Worm (Caenorhabditis elegans) whole organism, early embryonic: ENCODE data around the gene cdh-12.

Experiments used
- B0310.2 ChIP-seq: sonication (generic microtip); optimal IDR thresholded peaks from 2 replicates; lab custom pipeline; 2016; ENCODE audit warnings: mild to moderate bottlenecking, missing genetic modification characterization, missing compliant biosample characterization
- ama-1 ChIP-seq: fragments of 150-350 bp; optimal IDR thresholded peaks from 2 replicates; lab custom pipeline; 2014
- ets-7 ChIP-seq: sonication (generic microtip); optimal IDR thresholded peaks from 2 replicates; lab custom pipeline; 2016; ENCODE audit warnings: missing genotype, missing genetic modification characterization, missing compliant biosample characterization
- flt-1 ChIP-seq: fragments of 200-800 bp; sonication (Bioruptor generic); IDR thresholded peaks from 2 replicates; pipeline ENCODE4 v1.3.6; 2022; ENCODE audit warnings: missing genetic modification characterization, missing compliant biosample characterization
- hmbx-1 ChIP-seq: sonication (generic microtip); optimal IDR thresholded peaks from 2 replicates; lab custom pipeline; 2016; ENCODE audit warnings: mild to moderate bottlenecking, missing genetic modification characterization, missing compliant biosample characterization
- hmg-4 ChIP-seq: fragments of 200-800 bp; sonication (Bioruptor generic); optimal IDR thresholded peaks from 2 replicates; lab custom pipeline; 2018; ENCODE audit warnings: mild to moderate bottlenecking, missing genetic modification characterization, missing compliant biosample characterization

DNA sequence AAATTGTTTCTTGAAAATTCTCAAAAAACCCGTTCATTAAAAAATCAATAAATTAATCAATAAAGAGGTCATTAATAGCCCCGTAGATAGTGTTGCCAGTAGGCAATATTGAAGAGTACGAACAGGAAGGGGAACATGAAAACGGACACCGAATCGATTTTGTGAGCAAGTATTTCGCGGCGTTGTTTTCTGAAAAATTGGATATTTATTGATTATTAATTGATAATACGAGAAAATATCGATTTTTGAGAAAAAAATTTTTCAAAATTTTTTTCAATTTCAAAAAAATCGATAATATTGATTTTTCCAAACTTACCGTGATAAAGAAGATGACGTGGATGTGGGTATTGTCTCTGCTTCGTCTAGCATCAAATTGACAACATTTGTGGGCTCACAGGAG, 26.4 kb upstream of the cdh-12 start:
- TF ChIP-seq ama-1 (lab: Kevin White, UChicago) (no peak), ets-7 (tag; lab: Kevin White, UChicago) (no peak), hmg-4 (GFP tag; lab: Kevin White, UChicago) (no peak), flt-1 (GFP tag; lab: Robert Waterston, UW) (no peak), hmbx-1 (tag; lab: Kevin White, UChicago) (no peak), B0310.2 (no peak)
